In the genomic region with DNA sequence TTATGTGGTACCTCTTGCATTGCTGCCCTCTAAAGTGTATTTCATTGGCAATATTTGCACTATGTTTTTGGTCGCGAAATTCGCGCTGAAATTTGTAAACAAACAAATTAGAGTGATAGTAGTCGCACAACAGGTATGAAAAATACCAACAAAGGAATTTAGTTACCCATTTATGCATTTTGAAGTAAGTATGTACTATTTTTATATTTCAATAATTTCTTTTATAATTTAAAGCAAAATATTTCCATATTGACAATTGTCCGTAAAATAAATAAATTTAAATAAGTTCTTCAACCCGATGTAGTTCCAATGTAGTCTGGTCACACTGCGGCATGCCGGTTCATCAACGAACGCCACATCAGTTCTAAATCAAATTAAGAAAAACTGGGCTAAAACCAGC, we compare ENCODE assay signal across 1 fruit fly cellular context.
TF ChIP-seq lines count a peak whose summit lies in the region.

Rad9 (minus strand) TSS at position 114 of the 400 bp plus-strand sequence.
Uggt (plus strand) TSS at position 308 of the 400 bp plus-strand sequence.

TF ChIP-seq in whole organism, embryonic, 481 proteins besides CTCF, POLR2A, EP300 and RAD21 (continued from another document):
- TF ChIP-seq E2f2 (GFP tag; IDR thresholded peaks at IDR 0.05; lab: Robert Waterston, UW) (peak; percentile 75), shn (GFP tag; optimal IDR thresholded peaks at IDR 0.05; lab: Kevin White, UChicago) (no peak), CG11695 (GFP tag; IDR thresholded peaks at IDR 0.05; lab: Robert Waterston, UW) (0 out of 3 replicates have a peak, but pooled peaks have one; percentile 7), CG6765 (GFP tag; optimal IDR thresholded peaks at IDR 0.05; lab: Kevin White, UChicago) (no peak), CG10321 (GFP tag; IDR thresholded peaks at IDR 0.05; lab: Robert Waterston, UW) (no peak), CG12942 (GFP tag; optimal IDR thresholded peaks at IDR 0.05; lab: Kevin White, UChicago) (peak; percentile 12), CG2712 (tag; optimal IDR thresholded peaks at IDR 0.05; lab: Kevin White, UChicago) (peak; percentile 56), Antp (GFP tag; optimal IDR thresholded peaks at IDR 0.05; lab: Kevin White, UChicago) (no peak), CG4617 (GFP tag; optimal IDR thresholded peaks at IDR 0.05; lab: Kevin White, UChicago; ENCODE audit: borderline replicate concordance) (peak; percentile 59), Rfx (GFP tag; IDR thresholded peaks at IDR 0.05; lab: Robert Waterston, UW) (0 out of 2 replicates have a peak, but pooled peaks have one; percentile 16), ftz-f1 (GFP tag; optimal IDR thresholded peaks at IDR 0.05; lab: Kevin White, UChicago) (no peak), phol (tag; optimal IDR thresholded peaks at IDR 0.05; lab: Kevin White, UChicago) (peak; percentile 54), CG9817 (tag; optimal IDR thresholded peaks at IDR 0.05; lab: Kevin White, UChicago) (no peak), CG30020 (tag; optimal IDR thresholded peaks at IDR 0.05; lab: Kevin White, UChicago) (peak; percentile 52), CG3726 (GFP tag; IDR thresholded peaks at IDR 0.05; lab: Robert Waterston, UW) (no peak), odd (GFP tag; optimal IDR thresholded peaks at IDR 0.05; lab: Kevin White, UChicago) (no peak), h (optimal IDR thresholded peaks at IDR 0.05; lab: Kevin White, UChicago) (no peak), ATbp (GFP tag; optimal IDR thresholded peaks at IDR 0.05; lab: Kevin White, UChicago) (no peak), Dp (GFP tag; optimal IDR thresholded peaks at IDR 0.05; lab: Kevin White, UChicago) (peak; percentile 58), bsh (GFP tag; optimal IDR thresholded peaks at IDR 0.05; lab: Kevin White, UChicago) (peak in 1 of 2 experiments; percentile 9), HLHmδ (GFP tag; optimal IDR thresholded peaks at IDR 0.05; lab: Kevin White, UChicago) (no peak), ewg (GFP tag; optimal IDR thresholded peaks at IDR 0.05; lab: Kevin White, UChicago) (no peak), stwl (tag; optimal IDR thresholded peaks at IDR 0.05; lab: Kevin White, UChicago) (peak; percentile 96), CG11398 (GFP tag; optimal IDR thresholded peaks at IDR 0.05; lab: Kevin White, UChicago) (no peak), nmo (GFP tag; optimal IDR thresholded peaks at IDR 0.05; lab: Kevin White, UChicago) (peak; percentile 50), mld (GFP tag; IDR thresholded peaks at IDR 0.05; lab: Robert Waterston, UW; ENCODE audit: partially characterized antibody) (no peak), MESR4 (GFP tag; optimal IDR thresholded peaks at IDR 0.05; lab: Kevin White, UChicago) (peak; percentile 28), Med (GFP tag; lab: Kevin White, UChicago) (no peak), Ravus (GFP tag; IDR thresholded peaks at IDR 0.05; lab: Robert Waterston, UW) (no peak), CG34376 (GFP tag; optimal IDR thresholded peaks at IDR 0.05; lab: Kevin White, UChicago) (no peak), CG8924 (tag; optimal IDR thresholded peaks at IDR 0.05; lab: Kevin White, UChicago) (peak; percentile 17), nerfin-1 (tag; optimal IDR thresholded peaks at IDR 0.05; lab: Kevin White, UChicago) (peak; percentile 27), CG6689 (GFP tag; IDR thresholded peaks at IDR 0.05; lab: Robert Waterston, UW) (0 out of 2 replicates have a peak, but pooled peaks have one; percentile 15), CG10366 (GFP tag; IDR thresholded peaks at IDR 0.05; lab: Robert Waterston, UW) (no peak), gem (tag; optimal IDR thresholded peaks at IDR 0.05; lab: Kevin White, UChicago) (no peak), Ets97D (GFP tag; optimal IDR thresholded peaks at IDR 0.05; lab: Kevin White, UChicago) (no peak), ato (GFP tag; IDR thresholded peaks at IDR 0.05; lab: Robert Waterston, UW; ENCODE audit: partially characterized antibody) (no peak), pan (optimal IDR thresholded peaks at IDR 0.05; lab: Kevin White, UChicago) (no peak), pan (GFP tag; optimal IDR thresholded peaks at IDR 0.05 in 1 of 2, IDR thresholded peaks at IDR 0.05 in 1 of 2) (no peak), CG1602 (GFP tag; optimal IDR thresholded peaks at IDR 0.05; lab: Kevin White, UChicago) (no peak), Oaz (GFP tag; IDR thresholded peaks at IDR 0.05; lab: Robert Waterston, UW) (no peak), kah (GFP tag; optimal IDR thresholded peaks at IDR 0.05; lab: Kevin White, UChicago) (no peak), CG9437 (GFP tag; optimal IDR thresholded peaks at IDR 0.05; lab: Kevin White, UChicago) (peak; percentile 31), Myb (GFP tag; optimal IDR thresholded peaks at IDR 0.05; lab: Kevin White, UChicago) (no peak), zfh1 (GFP tag; IDR thresholded peaks at IDR 0.05; lab: Robert Waterston, UW) (no peak), jing (GFP tag; optimal IDR thresholded peaks at IDR 0.05; lab: Kevin White, UChicago) (no peak), sc (optimal IDR thresholded peaks at IDR 0.05; lab: Kevin White, UChicago) (no peak), sc (GFP tag; optimal IDR thresholded peaks at IDR 0.05; lab: Kevin White, UChicago) (no peak), al (GFP tag; IDR thresholded peaks at IDR 0.05; lab: Robert Waterston, UW) (no peak), CG31441 (GFP tag; IDR thresholded peaks at IDR 0.05; lab: Robert Waterston, UW) (no peak), stc (GFP tag; IDR thresholded peaks at IDR 0.05; lab: Robert Waterston, UW) (no peak), CG8089 (GFP tag; optimal IDR thresholded peaks at IDR 0.05; lab: Kevin White, UChicago) (no peak), CG10565 (GFP tag; optimal IDR thresholded peaks at IDR 0.05; lab: Kevin White, UChicago) (no peak), Asciz (GFP tag; optimal IDR thresholded peaks at IDR 0.05; lab: Kevin White, UChicago) (no peak), CG10979 (tag; optimal IDR thresholded peaks at IDR 0.05; lab: Kevin White, UChicago) (peak; percentile 51), CG17802 (tag; optimal IDR thresholded peaks at IDR 0.05; lab: Kevin White, UChicago) (no peak), Sin3A (optimal IDR thresholded peaks at IDR 0.05; lab: Kevin White, UChicago) (peak; percentile 21), grn (GFP tag; optimal IDR thresholded peaks at IDR 0.05; lab: Kevin White, UChicago) (no peak), Hmr (GFP tag; optimal IDR thresholded peaks at IDR 0.05; lab: Kevin White, UChicago) (no peak), CG30403 (GFP tag; optimal IDR thresholded peaks at IDR 0.05; lab: Kevin White, UChicago) (peak; percentile 35), CG17829 (tag; optimal IDR thresholded peaks at IDR 0.05; lab: Kevin White, UChicago) (peak; percentile 53), CG18262 (tag; optimal IDR thresholded peaks at IDR 0.05; lab: Kevin White, UChicago) (no peak), PHDP (tag; optimal IDR thresholded peaks at IDR 0.05; lab: Kevin White, UChicago) (no peak), nom (GFP tag; optimal IDR thresholded peaks at IDR 0.05; lab: Kevin White, UChicago) (no peak), pzg (GFP tag; optimal IDR thresholded peaks at IDR 0.05; lab: Kevin White, UChicago) (peak; percentile 33), D (optimal IDR thresholded peaks at IDR 0.05; lab: Kevin White, UChicago) (no peak), D (GFP tag; optimal IDR thresholded peaks at IDR 0.05; lab: Kevin White, UChicago) (no peak), Dek (tag; optimal IDR thresholded peaks at IDR 0.05; lab: Kevin White, UChicago) (no peak), CG9609 (GFP tag; optimal IDR thresholded peaks at IDR 0.05; lab: Kevin White, UChicago) (no peak), CG14710 (tag; optimal IDR thresholded peaks at IDR 0.05; lab: Kevin White, UChicago) (peak; percentile 73), crp (GFP tag; optimal IDR thresholded peaks at IDR 0.05; lab: Kevin White, UChicago) (no peak), CG6813 (GFP tag; optimal IDR thresholded peaks at IDR 0.05; lab: Kevin White, UChicago) (no peak), CG12219 (GFP tag; optimal IDR thresholded peaks at IDR 0.05; lab: Kevin White, UChicago) (no peak), eve (GFP tag; optimal IDR thresholded peaks at IDR 0.05; lab: Kevin White, UChicago) (no peak), disco-r (GFP tag; optimal IDR thresholded peaks at IDR 0.05; lab: Kevin White, UChicago) (no peak), CG4404 (GFP tag; IDR thresholded peaks at IDR 0.05; lab: Robert Waterston, UW) (no peak), CG6175 (GFP tag; IDR thresholded peaks at IDR 0.05; lab: Robert Waterston, UW) (no peak), tin (GFP tag; optimal IDR thresholded peaks at IDR 0.05; lab: Kevin White, UChicago) (no peak), org-1 (GFP tag; optimal IDR thresholded peaks at IDR 0.05; lab: Kevin White, UChicago) (no peak), insv (GFP tag; optimal IDR thresholded peaks at IDR 0.05; lab: Kevin White, UChicago) (no peak), Doc3 (GFP tag; IDR thresholded peaks at IDR 0.05; lab: Robert Waterston, UW; ENCODE audit: partially characterized antibody) (0 out of 3 replicates have a peak, but pooled peaks have one; percentile 45), BEAF-32 (GFP tag; optimal IDR thresholded peaks at IDR 0.05; lab: Kevin White, UChicago) (peak; percentile 19), CG6254 (GFP tag; optimal IDR thresholded peaks at IDR 0.05; lab: Kevin White, UChicago) (peak; percentile 7), CG10274 (GFP tag; optimal IDR thresholded peaks at IDR 0.05; lab: Kevin White, UChicago) (no peak), CG13775 (GFP tag; optimal IDR thresholded peaks at IDR 0.05; lab: Kevin White, UChicago) (peak; percentile 23), vnd (GFP tag; IDR thresholded peaks at IDR 0.05; lab: Robert Waterston, UW; ENCODE audit: partially characterized antibody) (no peak), HmgZ (tag; optimal IDR thresholded peaks at IDR 0.05; lab: Kevin White, UChicago) (peak; percentile 48), lilli (GFP tag; optimal IDR thresholded peaks at IDR 0.05; lab: Kevin White, UChicago) (peak; percentile 7), Hand (GFP tag; optimal IDR thresholded peaks at IDR 0.05; lab: Kevin White, UChicago) (no peak), hkb (optimal IDR thresholded peaks at IDR 0.05; lab: Kevin White, UChicago) (no peak), hkb (GFP tag; IDR thresholded peaks at IDR 0.05; lab: Robert Waterston, UW) (0 out of 2 replicates have a peak, but pooled peaks have one; percentile 14), gfzf (GFP tag; optimal IDR thresholded peaks at IDR 0.05; lab: Kevin White, UChicago) (peak; percentile 57), prd (optimal IDR thresholded peaks at IDR 0.05; lab: Kevin White, UChicago) (no peak), prd (GFP tag; IDR thresholded peaks at IDR 0.05; lab: Robert Waterston, UW) (0 out of 3 replicates have a peak, but pooled peaks have one; percentile 29), sima (GFP tag; optimal IDR thresholded peaks at IDR 0.05; lab: Kevin White, UChicago) (no peak), CG13624 (GFP tag; optimal IDR thresholded peaks at IDR 0.05; lab: Kevin White, UChicago) (no peak), sens (GFP tag; lab: Kevin White, UChicago) (peak; percentile 63), Hmx (GFP tag; optimal IDR thresholded peaks at IDR 0.05; lab: Kevin White, UChicago) (no peak), CG14441 (GFP tag; IDR thresholded peaks at IDR 0.05; lab: Robert Waterston, UW) (no peak), CG7786 (GFP tag; optimal IDR thresholded peaks at IDR 0.05; lab: Kevin White, UChicago) (no peak), kay (GFP tag; optimal IDR thresholded peaks at IDR 0.05; lab: Kevin White, UChicago) (no peak), lab (GFP tag; optimal IDR thresholded peaks at IDR 0.05; lab: Kevin White, UChicago) (no peak), CG32532 (GFP tag; IDR thresholded peaks at IDR 0.05; lab: Robert Waterston, UW) (no peak; the same call in 1 of the 2 replicates), CG4424 (GFP tag; optimal IDR thresholded peaks at IDR 0.05; lab: Kevin White, UChicago) (peak; percentile 0), dmrt11E (tag; optimal IDR thresholded peaks at IDR 0.05; lab: Kevin White, UChicago) (peak; percentile 18), CG4282 (GFP tag; optimal IDR thresholded peaks at IDR 0.05; lab: Kevin White, UChicago) (no peak), CG8359 (GFP tag; optimal IDR thresholded peaks at IDR 0.05; lab: Kevin White, UChicago; ENCODE audit: borderline replicate concordance) (no peak), Bdp1 (GFP tag; optimal IDR thresholded peaks at IDR 0.05; lab: Kevin White, UChicago) (no peak), CHES-1-like (GFP tag; optimal IDR thresholded peaks at IDR 0.05; lab: Kevin White, UChicago) (no peak), so (GFP tag; IDR thresholded peaks at IDR 0.05; lab: Robert Waterston, UW) (no peak)
